Fruit fly (Drosophila melanogaster): ENCODE results near the gene NHP2.

NHP2 gene

DNA sequence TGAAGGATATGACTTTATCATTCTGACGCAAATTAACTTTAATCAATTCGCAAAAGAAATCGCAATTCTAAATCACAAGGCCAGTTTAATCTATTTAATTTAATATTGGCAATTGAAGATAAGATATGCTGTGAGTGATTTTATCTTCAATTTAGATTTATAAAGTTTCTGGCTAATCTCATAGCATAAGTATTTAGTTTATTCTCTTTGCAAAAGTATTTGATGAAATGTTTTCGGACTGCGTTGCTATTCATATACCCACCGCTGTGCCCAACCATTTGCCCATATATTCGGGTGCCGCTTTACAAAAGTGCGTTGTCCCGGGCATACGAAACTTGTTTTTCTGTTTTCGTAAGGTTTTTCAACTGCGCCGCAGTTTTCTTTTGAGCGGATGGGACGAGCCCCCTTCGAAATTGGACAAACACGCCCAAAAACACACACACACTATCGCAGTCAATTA, 17.0 kb downstream of the NHP2 start (continued):
- TF ChIP-seq NfI (GFP tag; optimal IDR thresholded peaks at IDR 0.05) (peak; percentile 97), Stat92E (GFP tag; optimal IDR thresholded peaks at IDR 0.05) (peak in 1 of 3 experiments; percentile 94), CG11085 (GFP tag; IDR thresholded peaks at IDR 0.05) (peak; percentile 67; the same call in 1 of the 2 replicates), Hand (GFP tag; optimal IDR thresholded peaks at IDR 0.05) (peak; percentile 95), ken (GFP tag; IDR thresholded peaks at IDR 0.05) (peak; percentile 77), Spps (tag; optimal IDR thresholded peaks at IDR 0.05) (peak; percentile 96), CG9437 (GFP tag; optimal IDR thresholded peaks at IDR 0.05) (peak; percentile 96), ATbp (GFP tag; optimal IDR thresholded peaks at IDR 0.05) (peak; percentile 92), ro (GFP tag; IDR thresholded peaks at IDR 0.05) (peak; percentile 75), zf30C (GFP tag; optimal IDR thresholded peaks at IDR 0.05) (no peak), knrl (GFP tag; IDR thresholded peaks at IDR 0.05; ENCODE audit: partially characterized antibody) (no peak), MBD-R2 (GFP tag; IDR thresholded peaks at IDR 0.05) (peak; percentile 70), Sox100B (GFP tag; optimal IDR thresholded peaks at IDR 0.05) (peak; percentile 99), shn (GFP tag; optimal IDR thresholded peaks at IDR 0.05) (peak; percentile 93), schlank (tag; optimal IDR thresholded peaks at IDR 0.05) (peak; percentile 92), Tbp (GFP tag; optimal IDR thresholded peaks at IDR 0.05) (no peak), Xbp1 (GFP tag; optimal IDR thresholded peaks at IDR 0.05) (peak; percentile 96), pho (GFP tag; optimal IDR thresholded peaks at IDR 0.05) (peak; percentile 94), Hr39 (optimal IDR thresholded peaks at IDR 0.05) (no peak), Rx (GFP tag; IDR thresholded peaks at IDR 0.05) (peak; percentile 83; the same call in 1 of the 2 replicates), CHES-1-like (GFP tag; optimal IDR thresholded peaks at IDR 0.05) (peak; percentile 91), cwo (GFP tag; optimal IDR thresholded peaks at IDR 0.05) (peak; percentile 95), B-H1 (GFP tag; IDR thresholded peaks at IDR 0.05) (peak; percentile 67; the same call in 1 of the 3 replicates), HLH3B (GFP tag; IDR thresholded peaks at IDR 0.05) (peak; percentile 88), CG12769 (tag; optimal IDR thresholded peaks at IDR 0.05) (peak; percentile 86), Sry-δ (GFP tag; optimal IDR thresholded peaks at IDR 0.05) (peak; percentile 62), mld (GFP tag; IDR thresholded peaks at IDR 0.05; ENCODE audit: partially characterized antibody) (no peak), sqz (GFP tag; optimal IDR thresholded peaks at IDR 0.05) (peak; percentile 97), Mad (GFP tag; optimal IDR thresholded peaks at IDR 0.05) (peak; percentile 93), PHDP (tag; optimal IDR thresholded peaks at IDR 0.05) (peak; percentile 97), CG7987 (GFP tag; optimal IDR thresholded peaks at IDR 0.05) (peak; percentile 88), vnd (GFP tag; IDR thresholded peaks at IDR 0.05; ENCODE audit: partially characterized antibody) (no peak), CG2889 (GFP tag; IDR thresholded peaks at IDR 0.05) (peak; percentile 78; the same call in 2 of the 3 replicates), CG10321 (GFP tag; IDR thresholded peaks at IDR 0.05) (peak; percentile 66), sisA (GFP tag; IDR thresholded peaks at IDR 0.05) (peak; percentile 86), CrebB (tag; optimal IDR thresholded peaks at IDR 0.05) (peak; percentile 94), CG15601 (tag; optimal IDR thresholded peaks at IDR 0.05) (peak; percentile 96), hth (optimal IDR thresholded peaks at IDR 0.05) (no peak), mirr (GFP tag; optimal IDR thresholded peaks at IDR 0.05) (peak; percentile 90), Atf3 (GFP tag; optimal IDR thresholded peaks at IDR 0.05) (peak; percentile 92), CG30403 (GFP tag; optimal IDR thresholded peaks at IDR 0.05) (peak; percentile 98), Hey (tag; optimal IDR thresholded peaks at IDR 0.05) (peak; percentile 72), CG2678 (tag; optimal IDR thresholded peaks at IDR 0.05) (peak; percentile 99), Hr3 (GFP tag; optimal IDR thresholded peaks at IDR 0.05) (peak; percentile 95), CG4854 (GFP tag; optimal IDR thresholded peaks at IDR 0.05) (peak; percentile 93), gsb-n (tag; optimal IDR thresholded peaks at IDR 0.05) (peak; percentile 96), CG9215 (GFP tag; IDR thresholded peaks at IDR 0.05) (peak; percentile 89), CG14710 (tag; optimal IDR thresholded peaks at IDR 0.05) (peak; percentile 97), hkb (optimal IDR thresholded peaks at IDR 0.05) (no peak), hkb (GFP tag; IDR thresholded peaks at IDR 0.05) (peak; percentile 92), TFAM (GFP tag; optimal IDR thresholded peaks at IDR 0.05) (peak; percentile 64)

Data from whole organism, embryonic.